Worm (Caenorhabditis elegans) whole organism, L1 larva: ENCODE measurements around the gene Y53C12A.8.

ENCODE experiments used
- C04F5.9 ChIP-seq: sonication (generic microtip); optimal IDR thresholded peaks from 2 replicates; lab custom pipeline; 2016; ENCODE audit warnings: missing genetic modification characterization, missing compliant biosample characterization
- C34B4.2 ChIP-seq: sonication (generic microtip); optimal IDR thresholded peaks from 2 replicates; lab custom pipeline; 2017; ENCODE audit warnings: mild to moderate bottlenecking, missing genetic modification characterization, missing compliant biosample characterization
- F16B12.6 ChIP-seq: fragments of 150-350 bp; optimal IDR thresholded peaks from 2 replicates; lab custom pipeline; 2014; ENCODE audit warnings: missing biosample characterization, missing genetic modification characterization
- aha-1 ChIP-seq: fragments of 150-350 bp; optimal IDR thresholded peaks from 2 replicates; lab custom pipeline; 2014; ENCODE audit warnings: missing biosample characterization, missing genetic modification characterization
- aly-2 ChIP-seq: fragments of 150-350 bp; optimal IDR thresholded peaks from 2 replicates; lab custom pipeline; 2014; ENCODE audit warnings: missing biosample characterization, missing genetic modification characterization
- ama-1 ChIP-seq: fragments of 150-350 bp; optimal IDR thresholded peaks from 2 replicates; lab custom pipeline; 2014
- blmp-1 ChIP-seq: fragments of 150-350 bp; optimal IDR thresholded peaks from 2 replicates; lab custom pipeline; 2014; ENCODE audit warnings: missing biosample characterization, missing genetic modification characterization
- ceh-63 ChIP-seq: fragments of 200-800 bp; sonication (Bioruptor generic); optimal IDR thresholded peaks from 2 replicates; lab custom pipeline; 2018; ENCODE audit warnings: mild to moderate bottlenecking, missing genetic modification characterization, missing compliant biosample characterization
- ceh-8 ChIP-seq: fragments of 200-800 bp; sonication (Bioruptor generic); optimal IDR thresholded peaks from 2 replicates; lab custom pipeline; 2018; ENCODE audit warnings: mild to moderate bottlenecking, missing genetic modification characterization, moderate library complexity, missing compliant biosample characterization
- ceh-82 ChIP-seq, 3 experiments: fragments of 150-350 bp in 1 of 3; sonication (generic microtip) in 2 of 3; optimal IDR thresholded peaks; 2 replicates each; lab custom pipeline; 2014 to 2017; ENCODE audit warnings: missing biosample characterization in 3 of 3, missing genetic modification characterization in 3 of 3
- ceh-88 ChIP-seq: fragments of 200-800 bp; sonication (Bioruptor generic); IDR thresholded peaks from 2 replicates; pipeline ENCODE4 v1.3.6; 2022; ENCODE audit warnings: missing genetic modification characterization, missing compliant biosample characterization
- ces-1 ChIP-seq: fragments of 150-350 bp; optimal IDR thresholded peaks from 2 replicates; lab custom pipeline; 2014; ENCODE audit warnings: missing biosample characterization, missing genetic modification reagents, missing genetic modification characterization
- dpl-1 ChIP-seq, 3 experiments: fragments of 150-350 bp in 2 of 3; sonication (generic microtip) in 1 of 3; optimal IDR thresholded peaks; 2 replicates each; lab custom pipeline; 2014 to 2017; ENCODE audit warnings: missing biosample characterization in 3 of 3, missing genetic modification characterization in 3 of 3, missing genetic modification reagents in 3 of 3
- efl-1 ChIP-seq, 4 experiments: fragments of 150-350 bp; optimal IDR thresholded peaks in 3 of 4; peaks in 1 of 4; 1 replicate in 1 of 4; 2 replicates in 3 of 4; lab custom pipeline; 2014; ENCODE audit warnings: missing biosample characterization in 2 of 4, missing genetic modification characterization in 2 of 4, missing genetic modification reagents in 2 of 4
- efl-3 ChIP-seq: fragments of 200-800 bp; sonication (Bioruptor generic); optimal IDR thresholded peaks from 2 replicates; lab custom pipeline; 2018; ENCODE audit warnings: mild to moderate bottlenecking, missing genetic modification characterization, missing compliant biosample characterization
- egl-27 ChIP-seq, 2 experiments: fragments of 150-350 bp in 1 of 2; sonication (generic microtip); optimal IDR thresholded peaks; 3 replicates each; lab custom pipeline; 2017 to 2018; ENCODE audit warnings: missing biosample characterization in 2 of 2, missing genetic modification characterization in 2 of 2, missing genetic modification reagents in 2 of 2
- elt-2 ChIP-seq: sonication (generic microtip); optimal IDR thresholded peaks from 2 replicates; lab custom pipeline; 2016; ENCODE audit warnings: missing genetic modification characterization, mild to moderate bottlenecking, inconsistent platforms, missing compliant biosample characterization, missing genetic modification reagents
- elt-3 ChIP-seq, 6 experiments: fragments of 150-350 bp in 1 of 6; sonication (generic microtip); optimal IDR thresholded peaks; 2 replicates each; lab custom pipeline; 2017 to 2018; ENCODE audit warnings: missing biosample characterization in 6 of 6, missing genetic modification characterization in 6 of 6, inconsistent platforms in 1 of 6
- ets-5 ChIP-seq: fragments of 200-800 bp; sonication (Bioruptor generic); IDR thresholded peaks from 2 replicates; pipeline ENCODE4 v1.3.6; 2022; ENCODE audit warnings: missing genetic modification characterization, missing compliant biosample characterization
- fkh-10 ChIP-seq: sonication (generic microtip); optimal IDR thresholded peaks from 2 replicates; lab custom pipeline; 2017; ENCODE audit warnings: missing biosample characterization, missing genetic modification reagents, missing genetic modification characterization
- fkh-4 ChIP-seq: sonication (generic microtip); optimal IDR thresholded peaks from 2 replicates; lab custom pipeline; 2016; ENCODE audit warnings: missing compliant biosample characterization, missing genetic modification characterization, borderline replicate concordance
- fkh-8 ChIP-seq: sonication (generic microtip); optimal IDR thresholded peaks from 2 replicates; lab custom pipeline; 2016; ENCODE audit warnings: mild to moderate bottlenecking, missing genetic modification characterization, missing compliant biosample characterization
- fos-1 ChIP-seq: fragments of 150-350 bp; optimal IDR thresholded peaks from 2 replicates; lab custom pipeline; 2014; ENCODE audit warnings: missing biosample characterization, missing genetic modification characterization
- grh-1 ChIP-seq: fragments of 200-800 bp; sonication (Bioruptor generic); IDR thresholded peaks from 2 replicates; pipeline ENCODE4 v1.3.6; 2022; ENCODE audit warnings: missing genetic modification reagents, missing genetic modification characterization, missing compliant biosample characterization
- hlh-17 ChIP-seq: fragments of 200-800 bp; sonication (Bioruptor generic); optimal IDR thresholded peaks from 2 replicates; lab custom pipeline; 2018; ENCODE audit warnings: missing genetic modification characterization, mild to moderate bottlenecking, missing compliant biosample characterization, moderate library complexity, borderline replicate concordance
- irx-1 ChIP-seq: sonication (generic microtip); optimal IDR thresholded peaks from 2 replicates; lab custom pipeline; 2016; ENCODE audit warnings: missing genetic modification characterization, missing compliant biosample characterization
- lin-13 ChIP-seq: fragments of 150-350 bp; optimal IDR thresholded peaks from 2 replicates; lab custom pipeline; 2014; ENCODE audit warnings: missing biosample characterization, missing genetic modification reagents, missing genetic modification characterization
- lin-14 ChIP-seq: fragments of 200-800 bp; sonication (Bioruptor generic); optimal IDR thresholded peaks from 2 replicates; lab custom pipeline; 2018; ENCODE audit warnings: mild to moderate bottlenecking, missing genetic modification characterization, moderate library complexity, missing compliant biosample characterization
- lin-15B ChIP-seq: fragments of 150-350 bp; sonication (generic microtip); optimal IDR thresholded peaks from 3 replicates; lab custom pipeline; 2014; ENCODE audit warnings: missing biosample characterization, missing genetic modification characterization
- lir-3 ChIP-seq: sonication (generic microtip); optimal IDR thresholded peaks from 2 replicates; lab custom pipeline; 2016; ENCODE audit warnings: mild to moderate bottlenecking, missing genetic modification characterization, moderate library complexity, missing compliant biosample characterization; ENCODE audit not compliant: poor library complexity
- lsy-2 ChIP-seq, 2 experiments: fragments of 150-350 bp; optimal IDR thresholded peaks; 2 replicates each; lab custom pipeline; 2014; ENCODE audit warnings: missing biosample characterization in 2 of 2, missing genetic modification characterization in 2 of 2
- mab-9 ChIP-seq: fragments of 200-800 bp; sonication (Bioruptor generic); IDR thresholded peaks from 2 replicates; pipeline ENCODE4 v1.3.6; 2022; ENCODE audit warnings: missing genetic modification reagents, missing genetic modification characterization, missing compliant biosample characterization
- mdl-1 ChIP-seq, 2 experiments: fragments of 150-350 bp; optimal IDR thresholded peaks; 2 replicates each; lab custom pipeline; 2014 to 2017; ENCODE audit warnings: missing biosample characterization in 2 of 2, missing genetic modification characterization in 2 of 2, inconsistent platforms in 1 of 2
- mef-2 ChIP-seq: fragments of 150-350 bp; optimal IDR thresholded peaks from 2 replicates; lab custom pipeline; 2014; ENCODE audit warnings: missing biosample characterization, missing genetic modification characterization
- nhr-11 ChIP-seq: fragments of 150-350 bp; optimal IDR thresholded peaks from 2 replicates; lab custom pipeline; 2014; ENCODE audit warnings: missing biosample characterization, missing genetic modification characterization
- nhr-12 ChIP-seq: sonication (generic microtip); optimal IDR thresholded peaks from 2 replicates; lab custom pipeline; 2017; ENCODE audit warnings: missing biosample characterization, missing genetic modification characterization
- nhr-19 ChIP-seq: fragments of 200-800 bp; sonication (Bioruptor generic); conservative IDR thresholded peaks from 2 replicates; pipeline ENCODE4 v1.3.6; 2022; ENCODE audit warnings: missing genetic modification characterization, missing compliant biosample characterization
- nhr-20 ChIP-seq: sonication (generic microtip); optimal IDR thresholded peaks from 2 replicates; lab custom pipeline; 2016; ENCODE audit warnings: mild to moderate bottlenecking, missing genetic modification characterization, missing compliant biosample characterization
- nhr-237 ChIP-seq: fragments of 150-350 bp; optimal IDR thresholded peaks from 2 replicates; lab custom pipeline; 2014; ENCODE audit warnings: missing biosample characterization, missing genetic modification characterization
- nhr-28 ChIP-seq: fragments of 150-350 bp; optimal IDR thresholded peaks from 2 replicates; lab custom pipeline; 2014; ENCODE audit warnings: missing biosample characterization, missing genetic modification characterization
- nhr-47 ChIP-seq: sonication (generic microtip); optimal IDR thresholded peaks from 2 replicates; lab custom pipeline; 2016; ENCODE audit warnings: mild to moderate bottlenecking, missing genetic modification characterization, moderate library complexity, missing compliant biosample characterization
- nhr-71 ChIP-seq: sonication (generic microtip); optimal IDR thresholded peaks from 2 replicates; lab custom pipeline; 2016; ENCODE audit warnings: mild to moderate bottlenecking, missing genetic modification characterization, moderate library complexity, missing compliant biosample characterization
- nhr-77 ChIP-seq: fragments of 150-350 bp; optimal IDR thresholded peaks from 2 replicates; lab custom pipeline; 2014; ENCODE audit warnings: missing biosample characterization, missing genetic modification characterization
- nhr-84 ChIP-seq: sonication (generic microtip); optimal IDR thresholded peaks from 2 replicates; lab custom pipeline; 2017; ENCODE audit warnings: missing biosample characterization, missing genetic modification characterization
- snpc-4 ChIP-seq: fragments of 150-350 bp; optimal IDR thresholded peaks from 2 replicates; lab custom pipeline; 2014; ENCODE audit warnings: missing biosample characterization, missing genetic modification characterization
- sox-4 ChIP-seq: sonication (generic microtip); optimal IDR thresholded peaks from 2 replicates; lab custom pipeline; 2016; ENCODE audit warnings: missing genetic modification characterization, missing compliant biosample characterization
- sptf-1 ChIP-seq: fragments of 150-350 bp; optimal IDR thresholded peaks from 2 replicates; lab custom pipeline; 2014; ENCODE audit warnings: missing biosample characterization, missing genetic modification characterization
- swsn-7 ChIP-seq: sonication (generic microtip); optimal IDR thresholded peaks from 2 replicates; lab custom pipeline; 2016; ENCODE audit warnings: missing genetic modification characterization, missing compliant biosample characterization
- tbx-2 ChIP-seq: sonication (generic microtip); optimal IDR thresholded peaks from 2 replicates; lab custom pipeline; 2016; ENCODE audit warnings: missing genetic modification characterization, missing compliant biosample characterization
- xbp-1 ChIP-seq: sonication (generic microtip); optimal IDR thresholded peaks from 2 replicates; lab custom pipeline; 2016; ENCODE audit warnings: missing genetic modification characterization, missing compliant biosample characterization
- zip-4 ChIP-seq: fragments of 200-800 bp; sonication (Bioruptor generic); optimal IDR thresholded peaks from 2 replicates; lab custom pipeline; 2018; ENCODE audit warnings: mild to moderate bottlenecking, missing genetic modification characterization, moderate library complexity, missing compliant biosample characterization
- ztf-4 ChIP-seq: fragments of 150-350 bp; optimal IDR thresholded peaks from 2 replicates; lab custom pipeline; 2014; ENCODE audit warnings: missing biosample characterization, missing genetic modification characterization

Y53C12A.8 gene

DNA sequence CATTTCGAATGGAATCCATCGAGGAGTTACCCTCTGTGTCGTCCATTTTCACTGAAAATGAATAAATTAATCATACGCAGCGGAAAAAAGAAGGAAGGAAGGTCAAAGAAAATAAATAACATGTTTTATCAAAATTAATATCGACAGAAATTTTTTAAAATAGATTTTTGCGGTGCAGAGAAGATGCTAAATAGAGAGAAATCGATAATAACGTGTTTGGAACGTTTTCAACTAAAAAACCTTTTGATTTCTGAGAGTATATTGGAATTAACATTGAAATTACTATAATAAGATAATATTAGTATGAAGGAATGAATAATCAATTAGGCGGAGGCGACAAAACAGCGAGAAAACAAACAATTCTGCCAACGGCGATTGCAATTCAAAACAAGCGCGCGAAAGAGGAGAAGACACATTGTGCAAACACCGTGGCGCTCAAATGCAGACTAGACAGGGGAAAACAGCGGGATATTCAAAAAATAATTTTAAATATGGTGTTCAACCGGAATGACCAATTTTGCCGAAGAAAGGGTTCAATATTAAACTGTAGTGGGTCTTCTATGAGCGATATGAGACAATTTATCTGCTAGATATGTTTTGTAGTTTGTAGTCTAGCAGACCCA lies 16.3 kb upstream of the Y53C12A.8 start, which contains the start of gene wee-1.3:
Gene wee-1.3 (minus strand): TSS at position 51 of the 623 bp plus-strand sequence.
- peak; percentile 79 for TF ChIP-seq nhr-19
- TF ChIP-seq nhr-237 (tag; lab: Kevin White, UChicago), result peak; percentile 50
- no peak for TF ChIP-seq C34B4.2 (tag; lab: Kevin White, UChicago)
- peak; percentile 99 for TF ChIP-seq F16B12.6 (tag; lab: Kevin White, UChicago)
- TF ChIP-seq elt-2 (tag; lab: Kevin White, UChicago), result peak; percentile 7
- peak; percentile 92 to 95 for TF ChIP-seq lsy-2 (tag; optimal IDR thresholded peaks at IDR 0.05; lab: Kevin White, UChicago)
- peak; percentile 29 for TF ChIP-seq zip-4 (GFP tag; lab: Kevin White, UChicago)
- no peak for TF ChIP-seq nhr-28 (tag; lab: Kevin White, UChicago)
- peak; percentile 88 for TF ChIP-seq nhr-47
- peak; percentile 81 for TF ChIP-seq C04F5.9 (tag; lab: Kevin White, UChicago)
- no peak for TF ChIP-seq ceh-63 (GFP tag; lab: Kevin White, UChicago)
- TF ChIP-seq xbp-1 (tag; lab: Kevin White, UChicago), result peak; percentile 83
- TF ChIP-seq snpc-4, result peak; percentile 65
- peak; percentile 66 to 89 (median 69) for TF ChIP-seq ceh-82 (tag; optimal IDR thresholded peaks at IDR 0.05; lab: Kevin White, UChicago)
- peak; percentile 82 for TF ChIP-seq tbx-2 (tag; lab: Kevin White, UChicago)
- peak; percentile 60 for TF ChIP-seq nhr-11 (tag; lab: Kevin White, UChicago)
- TF ChIP-seq mef-2 (tag; lab: Kevin White, UChicago), result peak; percentile 30
- TF ChIP-seq lir-3 (tag; lab: Kevin White, UChicago), result peak; percentile 58
- TF ChIP-seq sptf-1 (tag; lab: Kevin White, UChicago), result no peak
- no peak for TF ChIP-seq aha-1
- no peak for TF ChIP-seq nhr-12 (tag; lab: Kevin White, UChicago)
- TF ChIP-seq ces-1, result no peak
- TF ChIP-seq egl-27 (tag; optimal IDR thresholded peaks at IDR 0.05; lab: Kevin White, UChicago), result no peak
- no peak for TF ChIP-seq ceh-88 (GFP tag; lab: Robert Waterston, UW)
- no peak for TF ChIP-seq fkh-4
- peak; percentile 77 for TF ChIP-seq aly-2
- TF ChIP-seq fkh-8 (tag; lab: Kevin White, UChicago), result peak; percentile 75
- no peak for TF ChIP-seq hlh-17 (GFP tag; lab: Kevin White, UChicago)
- TF ChIP-seq sox-4 (tag; lab: Kevin White, UChicago), result peak; percentile 21
- TF ChIP-seq grh-1 (GFP tag; lab: Robert Waterston, UW), result peak; percentile 62
- TF ChIP-seq efl-3 (GFP tag; lab: Kevin White, UChicago), result no peak
- TF ChIP-seq fkh-10 (GFP tag; lab: Kevin White, UChicago), result no peak
- TF ChIP-seq lin-14, result peak; percentile 76
- TF ChIP-seq ama-1, result no peak
- peak in 1 of 2 experiments; percentile 77 for TF ChIP-seq mdl-1 (tag; optimal IDR thresholded peaks at IDR 0.05; lab: Kevin White, UChicago)
- peak; percentile 35 for TF ChIP-seq ztf-4
- TF ChIP-seq mab-9 (GFP tag; lab: Robert Waterston, UW), result peak; percentile 60; the same call in 1 of the 2 replicates
- TF ChIP-seq dpl-1 (GFP tag; optimal IDR thresholded peaks at IDR 0.05; lab: Kevin White, UChicago), result peak; percentile 99 to 100 (median 99)
- TF ChIP-seq blmp-1 (tag; lab: Kevin White, UChicago), result peak; percentile 77
- peak; percentile 97 to 99 for TF ChIP-seq efl-1 (optimal IDR thresholded peaks at IDR 0.05; lab: Kevin White, UChicago)
- peak; percentile 99 to 100 for TF ChIP-seq efl-1 (GFP tag; optimal IDR thresholded peaks at IDR 0.05 in 1 of 2; lab: Kevin White, UChicago)
- TF ChIP-seq nhr-84 (tag; lab: Kevin White, UChicago), result no peak
- TF ChIP-seq nhr-77 (tag; lab: Kevin White, UChicago), result peak; percentile 83
- peak; percentile 48 for TF ChIP-seq ceh-8 (GFP tag; lab: Kevin White, UChicago)
- peak; percentile 83 for TF ChIP-seq swsn-7 (tag; lab: Kevin White, UChicago)
- peak in 3 of 6 experiments; percentile 49 to 81 (median 66) for TF ChIP-seq elt-3 (tag; optimal IDR thresholded peaks at IDR 0.05; lab: Kevin White, UChicago)
- no peak for TF ChIP-seq ets-5 (GFP tag; lab: Robert Waterston, UW)
- TF ChIP-seq lin-15B, result peak; percentile 73
- peak; percentile 37 for TF ChIP-seq fos-1 (tag; lab: Kevin White, UChicago)
- peak; percentile 81 for TF ChIP-seq lin-13 (GFP tag; lab: Kevin White, UChicago)
- TF ChIP-seq nhr-71 (tag; lab: Kevin White, UChicago), result peak; percentile 89
- TF ChIP-seq nhr-20 (tag; lab: Kevin White, UChicago), result peak; percentile 88
- peak; percentile 61 for TF ChIP-seq irx-1 (tag; lab: Kevin White, UChicago)
